Fruit fly (Drosophila melanogaster): ENCODE data around the gene CG9399.

CG9399 gene

DNA sequence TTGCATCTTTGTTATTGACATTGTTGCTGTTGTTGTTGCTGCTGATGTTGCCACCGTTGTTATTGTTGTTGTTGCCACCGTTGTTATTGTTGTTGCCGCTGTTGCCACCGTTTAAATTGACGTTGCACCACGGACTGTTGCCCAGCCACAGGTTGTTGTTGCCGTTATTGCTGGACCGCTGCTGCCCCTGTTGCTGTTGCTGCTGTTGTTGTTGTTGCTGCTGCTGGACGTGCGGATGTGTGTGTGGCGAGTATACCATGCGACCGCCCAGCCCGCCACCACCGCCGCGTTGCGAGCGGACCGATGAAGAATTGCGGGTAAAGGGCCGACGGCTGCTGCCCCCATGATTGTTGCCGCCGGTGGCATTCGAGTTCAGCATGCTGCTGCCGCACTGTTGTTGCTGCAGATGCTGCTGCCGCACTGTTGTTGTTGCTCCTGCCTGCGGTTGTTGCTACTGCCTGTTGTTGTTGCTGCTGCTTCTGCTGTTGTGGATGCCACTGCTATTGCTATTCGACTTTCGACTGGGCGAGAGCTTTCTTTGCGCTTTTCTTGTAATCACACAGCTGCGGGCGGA, 27.1 kb downstream of the CG9399 start (continued):
- TF ChIP-seq TFAM (GFP tag; optimal IDR thresholded peaks at IDR 0.05) (no peak), CG17612 (GFP tag; IDR thresholded peaks at IDR 0.05) (0 out of 2 replicates have a peak, but pooled peaks have one; percentile 33), Dfd (GFP tag; optimal IDR thresholded peaks at IDR 0.05) (peak in 1 of 2 experiments; percentile 62), CG18262 (tag; optimal IDR thresholded peaks at IDR 0.05) (no peak)

DNA sequence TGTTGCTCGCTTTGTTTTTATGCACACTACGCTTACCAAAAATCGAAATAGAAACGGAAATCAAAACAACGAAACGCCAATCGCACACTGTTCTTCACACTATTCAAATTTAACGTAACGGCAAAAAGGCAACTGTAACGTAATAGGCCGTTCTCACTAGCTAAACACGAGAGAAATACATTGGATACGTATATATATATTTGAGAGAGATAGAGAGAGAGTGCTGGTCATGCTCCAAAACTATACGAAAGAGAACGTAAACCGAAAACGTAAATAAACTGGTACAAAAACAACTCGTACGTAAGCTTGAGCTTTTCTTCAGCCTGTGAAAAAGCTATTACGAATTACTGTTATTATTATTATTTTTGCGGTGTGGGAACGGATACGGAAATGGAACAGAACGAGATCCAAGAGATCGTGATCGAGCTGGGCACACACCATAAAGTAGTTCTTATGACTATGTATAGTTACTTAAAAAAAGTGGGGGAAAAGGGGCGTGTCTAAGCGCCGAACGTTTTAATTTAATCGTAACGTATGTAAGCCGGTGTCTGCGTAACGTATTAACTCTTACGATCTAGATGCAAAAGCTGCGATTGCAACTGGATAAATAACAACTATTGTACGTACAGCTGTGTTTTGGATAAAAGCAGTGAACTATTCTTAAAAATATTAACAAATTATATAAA, 30.4 kb downstream of the CG9399 start:
- TF ChIP-seq Med (GFP tag) = peak; percentile 61
- TF ChIP-seq Ets65A (GFP tag) = peak; percentile 36
- TF ChIP-seq eve (GFP tag; optimal IDR thresholded peaks at IDR 0.05) = peak in 1 of 2 experiments; percentile 72
- TF ChIP-seq tx (GFP tag; optimal IDR thresholded peaks at IDR 0.05) = no peak
- no peak for TF ChIP-seq H2.0 (GFP tag; IDR thresholded peaks at IDR 0.05)
- TF ChIP-seq ci (GFP tag; IDR thresholded peaks at IDR 0.05) = peak; percentile 44; the same call in 1 of the 3 replicates
- no peak for TF ChIP-seq z (GFP tag; IDR thresholded peaks at IDR 0.05)
- no peak for TF ChIP-seq yki (optimal IDR thresholded peaks at IDR 0.05)
- peak; percentile 18 for TF ChIP-seq CG2116 (GFP tag; optimal IDR thresholded peaks at IDR 0.05)
- peak; percentile 40 for TF ChIP-seq CG33213 (GFP tag; optimal IDR thresholded peaks at IDR 0.05)
- peak; percentile 80 for TF ChIP-seq ssp (GFP tag; IDR thresholded peaks at IDR 0.05)
- peak; percentile 6 for TF ChIP-seq CG34376 (GFP tag; optimal IDR thresholded peaks at IDR 0.05)
- no peak for TF ChIP-seq btn (GFP tag; optimal IDR thresholded peaks at IDR 0.05)
- peak; percentile 59 to 81 for TF ChIP-seq Trl (optimal IDR thresholded peaks at IDR 0.05)
- TF ChIP-seq Trl (GFP tag; optimal IDR thresholded peaks at IDR 0.05) = no peak
- no peak for TF ChIP-seq Six4 (GFP tag; optimal IDR thresholded peaks at IDR 0.05)
- no peak for TF ChIP-seq da (GFP tag; optimal IDR thresholded peaks at IDR 0.05)
- TF ChIP-seq Eip74EF (GFP tag; optimal IDR thresholded peaks at IDR 0.05) = peak in 1 of 2 experiments; percentile 48
- TF ChIP-seq trem (tag; optimal IDR thresholded peaks at IDR 0.05) = peak; percentile 3
- peak; percentile 67 for TF ChIP-seq Ets97D (GFP tag; optimal IDR thresholded peaks at IDR 0.05)
- no peak for TF ChIP-seq Aef1 (GFP tag; IDR thresholded peaks at IDR 0.05)
- TF ChIP-seq HHEX (GFP tag; optimal IDR thresholded peaks at IDR 0.05) = peak; percentile 11
- TF ChIP-seq stwl (tag; optimal IDR thresholded peaks at IDR 0.05) = peak; percentile 54
- TF ChIP-seq hkb (optimal IDR thresholded peaks at IDR 0.05) = no peak
- no peak for TF ChIP-seq hkb (GFP tag; IDR thresholded peaks at IDR 0.05)
- TF ChIP-seq Neu2 (GFP tag; optimal IDR thresholded peaks at IDR 0.05; ENCODE audit: borderline replicate concordance) = no peak
- peak; percentile 27 for TF ChIP-seq pfk (GFP tag; optimal IDR thresholded peaks at IDR 0.05)
- peak; percentile 13 for TF ChIP-seq CG13296 (GFP tag; optimal IDR thresholded peaks at IDR 0.05)
- peak; percentile 72 for TF ChIP-seq Lhr (GFP tag; optimal IDR thresholded peaks at IDR 0.05)
- TF ChIP-seq CG30020 (tag; optimal IDR thresholded peaks at IDR 0.05) = peak; percentile 78
- peak; percentile 65 for TF ChIP-seq Myb (GFP tag; optimal IDR thresholded peaks at IDR 0.05)
- TF ChIP-seq Dfd (GFP tag; optimal IDR thresholded peaks at IDR 0.05) = peak in 1 of 2 experiments; percentile 9
- TF ChIP-seq sens (GFP tag) = peak; percentile 79
- no peak for TF ChIP-seq CG14860 (GFP tag; IDR thresholded peaks at IDR 0.05; ENCODE audit: partially characterized antibody)
- TF ChIP-seq lola (GFP tag; optimal IDR thresholded peaks at IDR 0.05) = peak in 1 of 3 experiments; percentile 78
- TF ChIP-seq CG15514 (GFP tag; optimal IDR thresholded peaks at IDR 0.05) = peak; percentile 70
- TF ChIP-seq CG7357 (GFP tag; IDR thresholded peaks at IDR 0.05) = peak; percentile 84
- peak; percentile 13 for TF ChIP-seq pzg (GFP tag; optimal IDR thresholded peaks at IDR 0.05)
- peak; percentile 99 for TF ChIP-seq CG9437 (GFP tag; optimal IDR thresholded peaks at IDR 0.05)
- TF ChIP-seq CG17802 (tag; optimal IDR thresholded peaks at IDR 0.05) = peak; percentile 35
- 0 out of 3 replicates have a peak, but pooled peaks have one; percentile 6 for TF ChIP-seq CG11695 (GFP tag; IDR thresholded peaks at IDR 0.05)

All from whole organism, embryonic.